Fruit fly (Drosophila melanogaster) whole organism, pupa: ENCODE results near the gene c-cup.

Experiments used
- CG10348 ChIP-seq: fragments of 200-800 bp; sonication (Bioruptor generic); IDR thresholded peaks from 2 replicates; pipeline ENCODE4 v1.3.6; 2022; ENCODE audit warnings: missing biosample characterization, missing genetic modification characterization
- CG12605 ChIP-seq: fragments of 200-800 bp; sonication (Bioruptor generic); IDR thresholded peaks from 2 replicates; pipeline ENCODE4 v1.3.6; 2022; ENCODE audit warnings: missing biosample characterization, missing genetic modification characterization
- CG13204 ChIP-seq: fragments of 200-800 bp; sonication (Bioruptor generic); optimal IDR thresholded peaks from 2 replicates; lab custom pipeline; 2018; ENCODE audit warnings: missing biosample characterization, mild to moderate bottlenecking, missing genetic modification characterization, moderate library complexity
- CG14655 ChIP-seq: fragments of 200-800 bp; sonication (Bioruptor generic); optimal IDR thresholded peaks from 3 replicates; lab custom pipeline; 2017; ENCODE audit warnings: mild to moderate bottlenecking, missing biosample characterization, missing genetic modification reagents, missing genetic modification characterization
- CG15710 ChIP-seq: fragments of 200-800 bp; sonication (Bioruptor generic); optimal IDR thresholded peaks from 2 replicates; lab custom pipeline; 2018; ENCODE audit warnings: missing biosample characterization, mild to moderate bottlenecking, missing genetic modification characterization, moderate library complexity
- CG17806 ChIP-seq: fragments of 200-800 bp; sonication (Bioruptor generic); optimal IDR thresholded peaks from 2 replicates; lab custom pipeline; 2018; ENCODE audit warnings: missing biosample characterization, mild to moderate bottlenecking, missing genetic modification characterization, moderate library complexity
- CG32121 ChIP-seq: fragments of 200-800 bp; sonication (Bioruptor generic); IDR thresholded peaks from 2 replicates; pipeline ENCODE4 v1.3.6; 2022; ENCODE audit warnings: missing biosample characterization, missing genetic modification characterization
- CG34367 ChIP-seq: fragments of 200-800 bp; sonication (Bioruptor generic); optimal IDR thresholded peaks from 2 replicates; lab custom pipeline; 2018; ENCODE audit warnings: missing biosample characterization, mild to moderate bottlenecking, missing genetic modification characterization
- CG4496 ChIP-seq: fragments of 200-800 bp; sonication (Bioruptor generic); IDR thresholded peaks from 3 replicates; pipeline ENCODE4 v1.3.6; 2022; ENCODE audit warnings: missing biosample characterization, missing genetic modification characterization
- CG8159 ChIP-seq: fragments of 200-800 bp; sonication (Bioruptor generic); optimal IDR thresholded peaks from 3 replicates; lab custom pipeline; 2018; ENCODE audit warnings: missing biosample characterization, mild to moderate bottlenecking, missing genetic modification characterization, moderate library complexity
- CG8301 ChIP-seq: fragments of 200-800 bp; sonication (Bioruptor generic); optimal IDR thresholded peaks from 2 replicates; lab custom pipeline; 2018; ENCODE audit warnings: missing biosample characterization, mild to moderate bottlenecking, missing genetic modification characterization
- CG9948 ChIP-seq: fragments of 200-800 bp; sonication (Bioruptor generic); optimal IDR thresholded peaks from 2 replicates; lab custom pipeline; 2018; ENCODE audit warnings: missing biosample characterization, mild to moderate bottlenecking, missing genetic modification characterization, moderate library complexity
- D1 ChIP-seq: fragments of 200-800 bp; sonication (Bioruptor generic); optimal IDR thresholded peaks from 2 replicates; lab custom pipeline; 2018; ENCODE audit warnings: missing biosample characterization, mild to moderate bottlenecking, missing genetic modification characterization, moderate library complexity
- EcR ChIP-seq: fragments of 200-800 bp; sonication (Bioruptor generic); optimal IDR thresholded peaks from 3 replicates; lab custom pipeline; 2019; ENCODE audit warnings: missing biosample characterization, missing genetic modification characterization, mild to moderate bottlenecking, moderate library complexity, missing genetic modification reagents
- Ets98B ChIP-seq: fragments of 200-800 bp; sonication (Bioruptor generic); IDR thresholded peaks from 2 replicates; pipeline ENCODE4 v1.3.6; 2022; ENCODE audit warnings: missing biosample characterization, missing genetic modification characterization
- Pif1A ChIP-seq: fragments of 200-800 bp; sonication (Bioruptor generic); optimal IDR thresholded peaks from 3 replicates; lab custom pipeline; 2016; ENCODE audit warnings: missing biosample characterization, missing genetic modification characterization
- Pif1B ChIP-seq: fragments of 200-800 bp; sonication (Bioruptor generic); optimal IDR thresholded peaks from 3 replicates; lab custom pipeline; 2016; ENCODE audit warnings: missing biosample characterization, missing genetic modification characterization
- Snoo ChIP-seq: fragments of 200-800 bp; sonication (Bioruptor generic); optimal IDR thresholded peaks from 3 replicates; lab custom pipeline; 2017; ENCODE audit warnings: missing biosample characterization, mild to moderate bottlenecking, missing genetic modification characterization, inconsistent platforms
- fd96Ca ChIP-seq: fragments of 200-800 bp; sonication (Bioruptor generic); IDR thresholded peaks from 3 replicates; pipeline ENCODE4 v1.3.6; 2022; ENCODE audit warnings: missing biosample characterization, missing genetic modification characterization
- gl ChIP-seq: fragments of 200-800 bp; sonication (Bioruptor generic); optimal IDR thresholded peaks from 2 replicates; lab custom pipeline; 2018; ENCODE audit warnings: missing biosample characterization, mild to moderate bottlenecking, missing genetic modification characterization
- rn ChIP-seq: fragments of 200-800 bp; sonication (Bioruptor generic); IDR thresholded peaks from 2 replicates; pipeline ENCODE4 v1.3.6; 2022; ENCODE audit warnings: missing biosample characterization, missing genetic modification characterization

c-cup gene

dm6 chr2L:1832465-1832864, at the start of gene c-cup:
c-cup (minus strand) TSS chr2L:1832565.
- TF ChIP-seq Ets98B (GFP tag; lab: Robert Waterston, UW) = no peak
- no peak for TF ChIP-seq CG9948 (tag; lab: Kevin White, UChicago)
- TF ChIP-seq EcR (GFP tag; lab: Kevin White, UChicago) = no peak
- TF ChIP-seq Snoo (tag; lab: Kevin White, UChicago) = no peak
- no peak for TF ChIP-seq CG32121 (GFP tag; lab: Robert Waterston, UW)
- TF ChIP-seq gl = no peak
- no peak for TF ChIP-seq CG17806 (tag; lab: Kevin White, UChicago)
- no peak for TF ChIP-seq CG8159 (tag; lab: Kevin White, UChicago)
- TF ChIP-seq CG12605 (GFP tag; lab: Robert Waterston, UW) = no peak
- TF ChIP-seq CG13204 (GFP tag; lab: Kevin White, UChicago) = no peak
- no peak for TF ChIP-seq fd96Ca (GFP tag; lab: Robert Waterston, UW)
- TF ChIP-seq CG14655 (GFP tag; lab: Kevin White, UChicago) = no peak
- no peak for TF ChIP-seq rn (GFP tag; lab: Robert Waterston, UW)
- no peak for TF ChIP-seq Pif1A
- no peak for TF ChIP-seq CG34367 (tag; lab: Kevin White, UChicago)

dm6 chr2L:1881380-1881779, 49.0 kb upstream of the c-cup start, which contains the start of gene CG31663:
CG31663 (minus strand) TSS chr2L:1881480.
- no peak for TF ChIP-seq CG4496 (GFP tag; lab: Robert Waterston, UW)
- no peak for TF ChIP-seq Ets98B (GFP tag; lab: Robert Waterston, UW)
- no peak for TF ChIP-seq CG13204 (GFP tag; lab: Kevin White, UChicago)
- TF ChIP-seq CG8301 (tag; lab: Kevin White, UChicago) = no peak
- TF ChIP-seq CG10348 (GFP tag; lab: Robert Waterston, UW) = no peak
- no peak for TF ChIP-seq CG14655 (GFP tag; lab: Kevin White, UChicago)
- no peak for TF ChIP-seq CG15710 (tag; lab: Kevin White, UChicago)
- TF ChIP-seq, all 21 proteins: peak for 0

- TF ChIP-seq gl (no peak), CG4496 (GFP tag; lab: Robert Waterston, UW) (no peak), Pif1B (no peak), CG9948 (tag; lab: Kevin White, UChicago) (no peak), Pif1A (no peak), rn (GFP tag; lab: Robert Waterston, UW) (no peak), CG15710 (tag; lab: Kevin White, UChicago) (no peak), fd96Ca (GFP tag; lab: Robert Waterston, UW) (no peak), CG12605 (GFP tag; lab: Robert Waterston, UW) (no peak), CG14655 (GFP tag; lab: Kevin White, UChicago) (no peak), CG10348 (GFP tag; lab: Robert Waterston, UW) (no peak), EcR (GFP tag; lab: Kevin White, UChicago) (no peak), CG13204 (GFP tag; lab: Kevin White, UChicago) (no peak), CG8159 (tag; lab: Kevin White, UChicago) (no peak), Snoo (tag; lab: Kevin White, UChicago) (no peak)
These were observed 41.3 kb upstream of the c-cup start for dm6 chr2L:1873609-1874096.

dm6 chr2L:1869503-1869902, 37.1 kb upstream of the c-cup start, which contains the start of gene CG7295:
CG7295 (plus strand) TSS chr2L:1869803.
- TF ChIP-seq EcR (GFP tag; lab: Kevin White, UChicago) (no peak), CG4496 (GFP tag; lab: Robert Waterston, UW) (no peak), gl (no peak), CG34367 (tag; lab: Kevin White, UChicago) (no peak), Snoo (tag; lab: Kevin White, UChicago) (no peak), Pif1B (no peak), CG32121 (GFP tag; lab: Robert Waterston, UW) (no peak), Ets98B (GFP tag; lab: Robert Waterston, UW) (no peak), CG8159 (tag; lab: Kevin White, UChicago) (no peak)

- TF ChIP-seq CG17806 (tag; lab: Kevin White, UChicago) = no peak
- TF ChIP-seq fd96Ca (GFP tag; lab: Robert Waterston, UW) = no peak
- no peak for TF ChIP-seq gl
- TF ChIP-seq CG14655 (GFP tag; lab: Kevin White, UChicago) = peak; percentile 14
- TF ChIP-seq rn (GFP tag; lab: Robert Waterston, UW) = no peak
- TF ChIP-seq CG10348 (GFP tag; lab: Robert Waterston, UW) = no peak
- TF ChIP-seq CG4496 (GFP tag; lab: Robert Waterston, UW) = 0 out of 3 replicates have a peak, but pooled peaks have one; percentile 38
- TF ChIP-seq CG13204 (GFP tag; lab: Kevin White, UChicago) = no peak
- TF ChIP-seq CG9948 (tag; lab: Kevin White, UChicago) = no peak
- TF ChIP-seq CG8301 (tag; lab: Kevin White, UChicago) = peak; percentile 14
- peak; percentile 30 for TF ChIP-seq CG15710 (tag; lab: Kevin White, UChicago)
- peak; percentile 36 for TF ChIP-seq CG8159 (tag; lab: Kevin White, UChicago)
- peak; percentile 20 for TF ChIP-seq CG34367 (tag; lab: Kevin White, UChicago)
These were observed 29.6 kb upstream of the c-cup start for dm6 chr2L:1861994-1862393.

dm6 chr2L:1839019-1839418, 6.7 kb upstream of the c-cup start:
- TF ChIP-seq Pif1B (no peak), Ets98B (GFP tag; lab: Robert Waterston, UW) (no peak), D1 (tag; lab: Kevin White, UChicago) (no peak), EcR (GFP tag; lab: Kevin White, UChicago) (no peak), Snoo (tag; lab: Kevin White, UChicago) (no peak), CG8301 (tag; lab: Kevin White, UChicago) (no peak), CG9948 (tag; lab: Kevin White, UChicago) (no peak), CG34367 (tag; lab: Kevin White, UChicago) (no peak), fd96Ca (GFP tag; lab: Robert Waterston, UW) (no peak), CG8159 (tag; lab: Kevin White, UChicago) (no peak), CG12605 (GFP tag; lab: Robert Waterston, UW) (no peak), rn (GFP tag; lab: Robert Waterston, UW) (no peak), gl (no peak), Pif1A (no peak)
